ENCODE assay signal across 1 fruit fly cellular context in the genomic region with DNA sequence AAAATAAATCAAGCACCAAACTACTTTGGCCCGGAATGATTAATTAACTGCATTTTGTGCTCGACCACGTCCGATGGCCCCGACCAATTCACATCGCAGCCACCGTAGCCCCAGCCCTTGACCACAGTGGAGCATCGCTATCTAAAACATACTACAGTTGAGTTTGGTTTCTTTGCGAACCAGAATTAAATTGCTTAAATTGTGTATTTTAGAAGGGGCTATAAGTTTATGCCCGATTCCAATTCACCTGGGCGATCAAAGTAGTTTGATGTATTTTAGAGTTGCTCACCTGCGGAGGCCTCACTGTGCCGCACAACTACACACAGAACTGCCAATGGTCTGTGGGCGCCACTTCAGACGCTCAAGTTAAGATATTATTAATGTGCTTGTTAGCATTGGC.
TF ChIP-seq lines count a peak whose summit lies in the region.

No protein-coding gene starts in this region.

TF ChIP-seq in whole organism, embryonic, 481 proteins besides CTCF, POLR2A, EP300 and RAD21 (continued from another document):
- TF ChIP-seq HLH3B (GFP tag; IDR thresholded peaks at IDR 0.05; lab: Robert Waterston, UW) (no peak), CG2199 (GFP tag; IDR thresholded peaks at IDR 0.05; lab: Robert Waterston, UW) (no peak), Side (GFP tag; optimal IDR thresholded peaks at IDR 0.05; lab: Kevin White, UChicago) (no peak), pzg (GFP tag; optimal IDR thresholded peaks at IDR 0.05; lab: Kevin White, UChicago) (no peak), scrt (GFP tag; optimal IDR thresholded peaks at IDR 0.05; lab: Kevin White, UChicago) (no peak), Tbp (GFP tag; optimal IDR thresholded peaks at IDR 0.05; lab: Kevin White, UChicago) (no peak), CG12391 (tag; optimal IDR thresholded peaks at IDR 0.05; lab: Kevin White, UChicago) (no peak), CG34376 (GFP tag; optimal IDR thresholded peaks at IDR 0.05; lab: Kevin White, UChicago) (no peak), Xbp1 (GFP tag; optimal IDR thresholded peaks at IDR 0.05; lab: Kevin White, UChicago) (no peak), CG11504 (tag; optimal IDR thresholded peaks at IDR 0.05; lab: Kevin White, UChicago) (peak; percentile 36), peb (GFP tag; IDR thresholded peaks at IDR 0.05; lab: Robert Waterston, UW) (0 out of 2 replicates have a peak, but pooled peaks have one; percentile 9), CG6854 (GFP tag; optimal IDR thresholded peaks at IDR 0.05; lab: Kevin White, UChicago) (no peak), Rx (GFP tag; IDR thresholded peaks at IDR 0.05; lab: Robert Waterston, UW) (no peak), CG18476 (GFP tag; optimal IDR thresholded peaks at IDR 0.05; lab: Kevin White, UChicago) (no peak), CG1529 (GFP tag; optimal IDR thresholded peaks at IDR 0.05; lab: Kevin White, UChicago) (no peak), Hr39 (optimal IDR thresholded peaks at IDR 0.05; lab: Kevin White, UChicago) (no peak), CG17802 (tag; optimal IDR thresholded peaks at IDR 0.05; lab: Kevin White, UChicago) (no peak), CG4328 (GFP tag; optimal IDR thresholded peaks at IDR 0.05; lab: Kevin White, UChicago) (no peak), CG4360 (GFP tag; IDR thresholded peaks at IDR 0.05; lab: Robert Waterston, UW) (no peak), crol (GFP tag; IDR thresholded peaks at IDR 0.05; lab: Robert Waterston, UW) (no peak), CG6175 (GFP tag; IDR thresholded peaks at IDR 0.05; lab: Robert Waterston, UW) (no peak), jigr1 (GFP tag; IDR thresholded peaks at IDR 0.05; lab: Robert Waterston, UW) (no peak), Optix (GFP tag; IDR thresholded peaks at IDR 0.05; lab: Robert Waterston, UW) (no peak), HLHmδ (GFP tag; optimal IDR thresholded peaks at IDR 0.05; lab: Kevin White, UChicago) (no peak), CG9797 (GFP tag; optimal IDR thresholded peaks at IDR 0.05; lab: Kevin White, UChicago) (no peak), CG10209 (GFP tag; optimal IDR thresholded peaks at IDR 0.05; lab: Kevin White, UChicago) (no peak), CG8089 (GFP tag; optimal IDR thresholded peaks at IDR 0.05; lab: Kevin White, UChicago) (no peak), mirr (GFP tag; optimal IDR thresholded peaks at IDR 0.05; lab: Kevin White, UChicago) (no peak), maf-S (GFP tag; optimal IDR thresholded peaks at IDR 0.05; lab: Kevin White, UChicago) (no peak), Blimp-1 (GFP tag; optimal IDR thresholded peaks at IDR 0.05; lab: Kevin White, UChicago) (no peak), run (tag; optimal IDR thresholded peaks at IDR 0.05; lab: Kevin White, UChicago) (no peak), az2 (GFP tag; optimal IDR thresholded peaks at IDR 0.05; lab: Kevin White, UChicago) (no peak), CG7987 (GFP tag; optimal IDR thresholded peaks at IDR 0.05; lab: Kevin White, UChicago) (no peak)
